Worm (Caenorhabditis elegans) whole organism, L1 larva: ENCODE measurements around the gene C14A4.12.

ENCODE experiments used
- C04F5.9 ChIP-seq: sonication (generic microtip); optimal IDR thresholded peaks from 2 replicates; lab custom pipeline; 2016; ENCODE audit warnings: missing genetic modification characterization, missing compliant biosample characterization
- C16A3.4 ChIP-seq: fragments of 150-350 bp; optimal IDR thresholded peaks from 2 replicates; lab custom pipeline; 2014; ENCODE audit warnings: missing biosample characterization, missing genetic modification characterization
- Y116A8C.19 ChIP-seq: sonication (generic microtip); optimal IDR thresholded peaks from 2 replicates; lab custom pipeline; 2016; ENCODE audit warnings: missing compliant biosample characterization, missing genetic modification characterization, borderline replicate concordance
- aly-2 ChIP-seq: fragments of 150-350 bp; optimal IDR thresholded peaks from 2 replicates; lab custom pipeline; 2014; ENCODE audit warnings: missing biosample characterization, missing genetic modification characterization
- ama-1 ChIP-seq: fragments of 150-350 bp; optimal IDR thresholded peaks from 2 replicates; lab custom pipeline; 2014
- blmp-1 ChIP-seq: fragments of 150-350 bp; optimal IDR thresholded peaks from 2 replicates; lab custom pipeline; 2014; ENCODE audit warnings: missing biosample characterization, missing genetic modification characterization
- ceh-63 ChIP-seq: fragments of 200-800 bp; sonication (Bioruptor generic); optimal IDR thresholded peaks from 2 replicates; lab custom pipeline; 2018; ENCODE audit warnings: mild to moderate bottlenecking, missing genetic modification characterization, missing compliant biosample characterization
- ceh-82 ChIP-seq, 3 experiments: fragments of 150-350 bp in 1 of 3; sonication (generic microtip) in 2 of 3; optimal IDR thresholded peaks; 2 replicates each; lab custom pipeline; 2014 to 2017; ENCODE audit warnings: missing biosample characterization in 3 of 3, missing genetic modification characterization in 3 of 3
- ceh-88 ChIP-seq: fragments of 200-800 bp; sonication (Bioruptor generic); IDR thresholded peaks from 2 replicates; pipeline ENCODE4 v1.3.6; 2022; ENCODE audit warnings: missing genetic modification characterization, missing compliant biosample characterization
- ceh-90 ChIP-seq: sonication (generic microtip); optimal IDR thresholded peaks from 2 replicates; lab custom pipeline; 2016; ENCODE audit warnings: missing genetic modification characterization, missing compliant biosample characterization
- dsc-1 ChIP-seq: sonication (generic microtip); optimal IDR thresholded peaks from 2 replicates; lab custom pipeline; 2016; ENCODE audit warnings: mild to moderate bottlenecking, missing genetic modification characterization, missing compliant biosample characterization
- efl-1 ChIP-seq, 4 experiments: fragments of 150-350 bp; optimal IDR thresholded peaks in 3 of 4; peaks in 1 of 4; 1 replicate in 1 of 4; 2 replicates in 3 of 4; lab custom pipeline; 2014; ENCODE audit warnings: missing biosample characterization in 2 of 4, missing genetic modification characterization in 2 of 4, missing genetic modification reagents in 2 of 4
- efl-3 ChIP-seq: fragments of 200-800 bp; sonication (Bioruptor generic); optimal IDR thresholded peaks from 2 replicates; lab custom pipeline; 2018; ENCODE audit warnings: mild to moderate bottlenecking, missing genetic modification characterization, missing compliant biosample characterization
- egl-27 ChIP-seq, 2 experiments: fragments of 150-350 bp in 1 of 2; sonication (generic microtip); optimal IDR thresholded peaks; 3 replicates each; lab custom pipeline; 2017 to 2018; ENCODE audit warnings: missing biosample characterization in 2 of 2, missing genetic modification characterization in 2 of 2, missing genetic modification reagents in 2 of 2
- fkh-4 ChIP-seq: sonication (generic microtip); optimal IDR thresholded peaks from 2 replicates; lab custom pipeline; 2016; ENCODE audit warnings: missing compliant biosample characterization, missing genetic modification characterization, borderline replicate concordance
- fkh-8 ChIP-seq: sonication (generic microtip); optimal IDR thresholded peaks from 2 replicates; lab custom pipeline; 2016; ENCODE audit warnings: mild to moderate bottlenecking, missing genetic modification characterization, missing compliant biosample characterization
- fos-1 ChIP-seq: fragments of 150-350 bp; optimal IDR thresholded peaks from 2 replicates; lab custom pipeline; 2014; ENCODE audit warnings: missing biosample characterization, missing genetic modification characterization
- hlh-17 ChIP-seq: fragments of 200-800 bp; sonication (Bioruptor generic); optimal IDR thresholded peaks from 2 replicates; lab custom pipeline; 2018; ENCODE audit warnings: missing genetic modification characterization, mild to moderate bottlenecking, missing compliant biosample characterization, moderate library complexity, borderline replicate concordance
- lin-14 ChIP-seq: fragments of 200-800 bp; sonication (Bioruptor generic); optimal IDR thresholded peaks from 2 replicates; lab custom pipeline; 2018; ENCODE audit warnings: mild to moderate bottlenecking, missing genetic modification characterization, moderate library complexity, missing compliant biosample characterization
- lin-15B ChIP-seq: fragments of 150-350 bp; sonication (generic microtip); optimal IDR thresholded peaks from 3 replicates; lab custom pipeline; 2014; ENCODE audit warnings: missing biosample characterization, missing genetic modification characterization
- lin-35 ChIP-seq, 2 experiments: fragments of 150-350 bp; optimal IDR thresholded peaks; 2 replicates each; lab custom pipeline; 2014; ENCODE audit warnings: missing biosample characterization in 2 of 2, missing genetic modification characterization in 2 of 2, missing genetic modification reagents in 2 of 2
- lir-3 ChIP-seq: sonication (generic microtip); optimal IDR thresholded peaks from 2 replicates; lab custom pipeline; 2016; ENCODE audit warnings: mild to moderate bottlenecking, missing genetic modification characterization, moderate library complexity, missing compliant biosample characterization; ENCODE audit not compliant: poor library complexity
- mdl-1 ChIP-seq, 2 experiments: fragments of 150-350 bp; optimal IDR thresholded peaks; 2 replicates each; lab custom pipeline; 2014 to 2017; ENCODE audit warnings: missing biosample characterization in 2 of 2, missing genetic modification characterization in 2 of 2, inconsistent platforms in 1 of 2
- mef-2 ChIP-seq: fragments of 150-350 bp; optimal IDR thresholded peaks from 2 replicates; lab custom pipeline; 2014; ENCODE audit warnings: missing biosample characterization, missing genetic modification characterization
- nhr-11 ChIP-seq: fragments of 150-350 bp; optimal IDR thresholded peaks from 2 replicates; lab custom pipeline; 2014; ENCODE audit warnings: missing biosample characterization, missing genetic modification characterization
- nhr-12 ChIP-seq: sonication (generic microtip); optimal IDR thresholded peaks from 2 replicates; lab custom pipeline; 2017; ENCODE audit warnings: missing biosample characterization, missing genetic modification characterization
- nhr-237 ChIP-seq: fragments of 150-350 bp; optimal IDR thresholded peaks from 2 replicates; lab custom pipeline; 2014; ENCODE audit warnings: missing biosample characterization, missing genetic modification characterization
- nhr-28 ChIP-seq: fragments of 150-350 bp; optimal IDR thresholded peaks from 2 replicates; lab custom pipeline; 2014; ENCODE audit warnings: missing biosample characterization, missing genetic modification characterization
- nhr-47 ChIP-seq: sonication (generic microtip); optimal IDR thresholded peaks from 2 replicates; lab custom pipeline; 2016; ENCODE audit warnings: mild to moderate bottlenecking, missing genetic modification characterization, moderate library complexity, missing compliant biosample characterization
- nhr-84 ChIP-seq: sonication (generic microtip); optimal IDR thresholded peaks from 2 replicates; lab custom pipeline; 2017; ENCODE audit warnings: missing biosample characterization, missing genetic modification characterization
- nhr-85 ChIP-seq: sonication (generic microtip); peaks from one replicate; lab custom pipeline; 2016; ENCODE audit warnings: missing genetic modification characterization, inconsistent platforms, missing compliant biosample characterization
- nhr-90 ChIP-seq: sonication (generic microtip); optimal IDR thresholded peaks from 2 replicates; lab custom pipeline; 2016; ENCODE audit warnings: mild to moderate bottlenecking, missing genetic modification characterization, missing compliant biosample characterization; ENCODE audit not compliant: poor library complexity
- pax-3 ChIP-seq: fragments of 200-800 bp; sonication (Bioruptor generic); optimal IDR thresholded peaks from 2 replicates; lab custom pipeline; 2018; ENCODE audit warnings: mild to moderate bottlenecking, missing genetic modification characterization, moderate library complexity, missing compliant biosample characterization
- sox-4 ChIP-seq: sonication (generic microtip); optimal IDR thresholded peaks from 2 replicates; lab custom pipeline; 2016; ENCODE audit warnings: missing genetic modification characterization, missing compliant biosample characterization
- sup-37 ChIP-seq: fragments of 200-800 bp; sonication (Bioruptor generic); optimal IDR thresholded peaks from 2 replicates; lab custom pipeline; 2018; ENCODE audit warnings: mild to moderate bottlenecking, missing genetic modification characterization, missing compliant biosample characterization
- tbx-2 ChIP-seq: sonication (generic microtip); optimal IDR thresholded peaks from 2 replicates; lab custom pipeline; 2016; ENCODE audit warnings: missing genetic modification characterization, missing compliant biosample characterization
- unc-130 ChIP-seq: fragments of 150-350 bp; optimal IDR thresholded peaks from 2 replicates; lab custom pipeline; 2017; ENCODE audit warnings: missing biosample characterization, missing genetic modification characterization, inconsistent platforms
- unc-30 ChIP-seq: sonication (generic microtip); optimal IDR thresholded peaks from 2 replicates; lab custom pipeline; 2017; ENCODE audit warnings: missing biosample characterization, missing genetic modification characterization
- unc-62 ChIP-seq: fragments of 150-350 bp; optimal IDR thresholded peaks from 2 replicates; lab custom pipeline; 2014; ENCODE audit warnings: missing biosample characterization, missing genetic modification reagents, missing genetic modification characterization
- unc-86 ChIP-seq: sonication (generic microtip); optimal IDR thresholded peaks from 2 replicates; lab custom pipeline; 2016; ENCODE audit warnings: missing genetic modification characterization, missing compliant biosample characterization
- unc-98 ChIP-seq: fragments of 200-800 bp; sonication (Bioruptor generic); IDR thresholded peaks from 2 replicates; pipeline ENCODE4 v1.3.6; 2022; ENCODE audit warnings: missing genetic modification characterization, missing compliant biosample characterization
- vab-15 ChIP-seq: sonication (generic microtip); optimal IDR thresholded peaks from 2 replicates; lab custom pipeline; 2017; ENCODE audit warnings: missing genotype, mild to moderate bottlenecking, missing genetic modification characterization, missing compliant biosample characterization
- zag-1 ChIP-seq: fragments of 150-350 bp; optimal IDR thresholded peaks from 2 replicates; lab custom pipeline; 2014; ENCODE audit warnings: missing biosample characterization, missing genetic modification characterization
- ztf-11 ChIP-seq, 2 experiments: sonication (generic microtip); optimal IDR thresholded peaks; 2 replicates each; lab custom pipeline; 2016 to 2017; ENCODE audit warnings: missing genetic modification characterization in 2 of 2, missing biosample characterization in 1 of 2, missing compliant biosample characterization in 1 of 2
- ztf-4 ChIP-seq: fragments of 150-350 bp; optimal IDR thresholded peaks from 2 replicates; lab custom pipeline; 2014; ENCODE audit warnings: missing biosample characterization, missing genetic modification characterization

The C14A4.12 gene

DNA sequence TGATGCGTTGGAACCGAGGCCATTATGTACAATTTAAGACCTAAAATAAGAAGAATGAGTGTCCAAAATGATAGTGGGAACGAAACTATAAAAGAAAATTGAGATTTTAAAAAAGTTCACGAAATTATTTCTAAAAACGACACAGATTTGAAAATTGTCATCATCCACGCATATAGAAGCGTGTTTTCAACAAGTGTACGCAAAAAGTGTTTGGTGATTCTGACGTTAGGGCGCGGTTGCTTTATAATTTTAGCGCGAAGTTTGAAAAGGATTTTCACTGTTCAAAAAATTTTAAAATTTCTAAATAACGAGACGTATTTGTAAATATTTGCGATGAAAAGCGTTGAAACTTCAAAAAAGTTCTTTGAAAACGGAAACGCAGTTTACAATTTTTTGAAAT lies 49.5 kb upstream of the C14A4.12 start, which contains the start of gene cdc-48.1 (continued):
- TF ChIP-seq nhr-11 (tag; lab: Kevin White, UChicago), result peak; percentile 100
- TF ChIP-seq nhr-84 (tag; lab: Kevin White, UChicago), result peak; percentile 98
- TF ChIP-seq lin-15B (tag; lab: Kevin White, UChicago), result peak; percentile 100
- peak; percentile 100 for TF ChIP-seq C16A3.4 (tag; lab: Kevin White, UChicago)
- TF ChIP-seq blmp-1, result peak; percentile 95
- TF ChIP-seq mdl-1 (tag; optimal IDR thresholded peaks at IDR 0.05; lab: Kevin White, UChicago), result peak; percentile 82 to 99
- TF ChIP-seq ama-1 (lab: Kevin White, UChicago), result peak; percentile 98
- peak; percentile 100 for TF ChIP-seq nhr-85 (tag; lab: Kevin White, UChicago)
- TF ChIP-seq Y116A8C.19 (tag; lab: Kevin White, UChicago), result peak; percentile 24
- TF ChIP-seq nhr-47 (tag; lab: Kevin White, UChicago), result peak; percentile 100
- TF ChIP-seq nhr-12, result peak; percentile 72
- peak; percentile 100 for TF ChIP-seq nhr-237 (tag; lab: Kevin White, UChicago)
- TF ChIP-seq mef-2, result peak; percentile 98
- TF ChIP-seq nhr-90 (tag; lab: Kevin White, UChicago), result peak; percentile 100
- peak; percentile 99 for TF ChIP-seq unc-30 (tag; lab: Kevin White, UChicago)
- peak; percentile 100 for TF ChIP-seq lin-35 (GFP tag; optimal IDR thresholded peaks at IDR 0.05; lab: Kevin White, UChicago)
- TF ChIP-seq unc-86 (tag; lab: Kevin White, UChicago), result peak; percentile 100
- peak; percentile 88 for TF ChIP-seq efl-3 (GFP tag; lab: Kevin White, UChicago)
- TF ChIP-seq nhr-28, result peak; percentile 77
- peak; percentile 100 for TF ChIP-seq fos-1 (tag; lab: Kevin White, UChicago)
- TF ChIP-seq lir-3, result peak; percentile 98
- peak; percentile 100 for TF ChIP-seq vab-15 (tag; lab: Kevin White, UChicago)
- peak; percentile 100 for TF ChIP-seq unc-62
- TF ChIP-seq egl-27 (tag; optimal IDR thresholded peaks at IDR 0.05; lab: Kevin White, UChicago), result peak; percentile 90 to 100
- TF ChIP-seq dsc-1 (tag; lab: Kevin White, UChicago), result peak; percentile 100
- peak; percentile 99 for TF ChIP-seq ceh-88 (GFP tag; lab: Robert Waterston, UW)
- TF ChIP-seq sox-4 (tag; lab: Kevin White, UChicago), result peak; percentile 98
- peak; percentile 100 for TF ChIP-seq tbx-2 (tag; lab: Kevin White, UChicago)
- TF ChIP-seq fkh-4 (tag; lab: Kevin White, UChicago), result peak; percentile 93
- peak; percentile 100 for TF ChIP-seq aly-2
- TF ChIP-seq sup-37, result peak; percentile 99
- TF ChIP-seq pax-3, result peak; percentile 99
- peak; percentile 98 for TF ChIP-seq C04F5.9 (tag; lab: Kevin White, UChicago)
- peak; percentile 100 for TF ChIP-seq ceh-82 (tag; optimal IDR thresholded peaks at IDR 0.05; lab: Kevin White, UChicago)
- TF ChIP-seq zag-1 (tag; lab: Kevin White, UChicago), result peak; percentile 100
- peak; percentile 95 for TF ChIP-seq unc-98
- peak; percentile 100 for TF ChIP-seq fkh-8
- TF ChIP-seq unc-130, result peak; percentile 100
- no peak for TF ChIP-seq hlh-17 (GFP tag; lab: Kevin White, UChicago)
- peak; percentile 68 for TF ChIP-seq ceh-90 (tag; lab: Kevin White, UChicago)
- peak; percentile 91 for TF ChIP-seq ceh-63 (GFP tag; lab: Kevin White, UChicago)
- TF ChIP-seq lin-14, result peak; percentile 100
- TF ChIP-seq ztf-4 (tag; lab: Kevin White, UChicago), result peak; percentile 100

DNA sequence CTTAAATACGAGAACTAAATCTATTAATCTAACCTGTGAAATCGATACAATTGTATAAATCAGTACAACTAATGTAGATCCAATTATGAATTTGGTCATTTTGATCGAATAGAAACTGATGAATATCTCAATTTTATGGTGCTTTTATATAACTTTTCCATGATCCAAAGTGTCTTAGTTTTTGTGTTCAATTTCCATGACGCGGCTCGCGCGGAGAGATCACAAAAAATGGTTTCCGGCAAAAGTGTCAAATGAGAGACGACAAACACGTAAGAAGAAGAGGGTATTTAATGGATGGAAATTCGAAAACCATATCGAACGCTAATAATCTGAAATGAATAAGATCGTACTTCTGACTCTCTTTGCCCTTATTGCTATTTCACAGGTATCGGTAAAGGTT lies 48.3 kb upstream of the C14A4.12 start, which contains the start of the genes C06A1.6 and C06A1.7:
Gene C06A1.6, minus strand, starts transcription at position 101 of the 400 bp plus-strand sequence.
Gene C06A1.7, plus strand, starts transcription at position 314 of the 400 bp plus-strand sequence.
- TF ChIP-seq mdl-1 (tag; optimal IDR thresholded peaks at IDR 0.05; lab: Kevin White, UChicago) (no peak), ztf-11 (tag; optimal IDR thresholded peaks at IDR 0.05; lab: Kevin White, UChicago) (no peak), lin-15B (tag; lab: Kevin White, UChicago) (no peak), fkh-4 (tag; lab: Kevin White, UChicago) (no peak), efl-1 (optimal IDR thresholded peaks at IDR 0.05; lab: Kevin White, UChicago) (no peak), efl-1 (GFP tag; optimal IDR thresholded peaks at IDR 0.05 in 1 of 2; lab: Kevin White, UChicago) (peak in 1 of 2 experiments; percentile 30)
